Fruit fly (Drosophila melanogaster) whole organism: ENCODE data around the gene GATAd.

Experiments
- CG8478 ChIP-seq: fragments of >200 bp; optimal IDR thresholded peaks from 2 replicates; lab custom pipeline; 2018; ENCODE audit warnings: inconsistent platforms
- Dll ChIP-seq: fragments of >200 bp; optimal IDR thresholded peaks from 2 replicates; lab custom pipeline; 2017
- EcR ChIP-seq, 2 experiments: fragments of >200 bp; optimal IDR thresholded peaks; 2 replicates each; lab custom pipeline; 2017; ENCODE audit warnings: missing biosample characterization in 2 of 2, missing genetic modification characterization in 2 of 2, missing genetic modification reagents in 2 of 2
- pan ChIP-seq: fragments of >200 bp; optimal IDR thresholded peaks from 2 replicates; lab custom pipeline; 2017
- psq ChIP-seq: fragments of >200 bp; optimal IDR thresholded peaks from 2 replicates; lab custom pipeline; 2017
- usp ChIP-seq: fragments of >200 bp; optimal IDR thresholded peaks from 2 replicates; lab custom pipeline; 2017; ENCODE audit warnings: missing biosample characterization, missing genetic modification characterization, mixed read lengths

Gene GATAd

dm6 chr2L:10362408-10363067 lies 29.0 kb downstream of the GATAd start, which contains the start of the genes Cand1 and pim:
Gene Cand1 (minus strand): TSS chr2L:10362707.
Gene pim (plus strand): TSS chr2L:10362989.
- TF ChIP-seq usp (GFP tag; lab: Kevin White, UChicago) (no peak), psq (lab: Kevin White, UChicago) (no peak), Dll (lab: Kevin White, UChicago) (no peak), CG8478 (no peak), pan (lab: Kevin White, UChicago) (no peak), EcR (GFP tag; optimal IDR thresholded peaks at IDR 0.05; lab: Kevin White, UChicago) (no peak)

- TF ChIP-seq psq (lab: Kevin White, UChicago) (no peak), CG8478 (no peak), usp (GFP tag; lab: Kevin White, UChicago) (no peak)
Observed at dm6 chr2L:10364229-10364628, 30.7 kb downstream of the GATAd start, which contains the start of gene lft. Gene lft (plus strand): TSS chr2L:10364471.

dm6 chr2L:10366525-10366924 lies 33.0 kb downstream of the GATAd start, which contains the start of gene CG5056:
Gene CG5056 (plus strand): TSS chr2L:10366692.
- no peak for TF ChIP-seq pan (lab: Kevin White, UChicago)
- TF ChIP-seq Dll (lab: Kevin White, UChicago): no peak
- no peak for TF ChIP-seq usp (GFP tag; lab: Kevin White, UChicago)
- no peak for TF ChIP-seq CG8478
- no peak for TF ChIP-seq psq (lab: Kevin White, UChicago)
- no peak for TF ChIP-seq EcR (GFP tag; optimal IDR thresholded peaks at IDR 0.05; lab: Kevin White, UChicago)

dm6 chr2L:10372297-10372696 lies 38.8 kb downstream of the GATAd start:
- TF ChIP-seq EcR (GFP tag; optimal IDR thresholded peaks at IDR 0.05; lab: Kevin White, UChicago) (no peak), CG8478 (no peak), Dll (lab: Kevin White, UChicago) (no peak), usp (GFP tag; lab: Kevin White, UChicago) (no peak), pan (lab: Kevin White, UChicago) (no peak), psq (lab: Kevin White, UChicago) (no peak)

dm6 chr2L:10373605-10374269 lies 40.2 kb downstream of the GATAd start, which contains the start of gene rho-5:
Gene rho-5 (minus strand): TSS chr2L:10373900.
- TF ChIP-seq EcR (GFP tag; optimal IDR thresholded peaks at IDR 0.05; lab: Kevin White, UChicago): no peak
- no peak for TF ChIP-seq psq (lab: Kevin White, UChicago)
- TF ChIP-seq Dll (lab: Kevin White, UChicago): no peak
- no peak for TF ChIP-seq pan (lab: Kevin White, UChicago)
- TF ChIP-seq usp (GFP tag; lab: Kevin White, UChicago): no peak
- no peak for TF ChIP-seq CG8478

dm6 chr2L:10375464-10376236 lies 42.1 kb downstream of the GATAd start, which contains the start of the genes CG33303 and dpr19:
Gene CG33303 (minus strand): TSS chr2L:10375757.
Gene dpr19 (plus strand): TSS chr2L:10376168.
- TF ChIP-seq CG8478 (no peak), pan (lab: Kevin White, UChicago) (peak; percentile 21)

dm6 chr2L:10376276-10376675 lies 42.7 kb downstream of the GATAd start:
- TF ChIP-seq pan (lab: Kevin White, UChicago) (peak; percentile 2), Dll (lab: Kevin White, UChicago) (no peak), CG8478 (no peak), EcR (GFP tag; optimal IDR thresholded peaks at IDR 0.05; lab: Kevin White, UChicago) (no peak), usp (GFP tag; lab: Kevin White, UChicago) (no peak)

dm6 chr2L:10378631-10379030 lies 45.1 kb downstream of the GATAd start:
- TF ChIP-seq psq (lab: Kevin White, UChicago): no peak
- TF ChIP-seq Dll (lab: Kevin White, UChicago): no peak
- TF ChIP-seq CG8478: no peak
- no peak for TF ChIP-seq EcR (GFP tag; optimal IDR thresholded peaks at IDR 0.05; lab: Kevin White, UChicago)
- no peak for TF ChIP-seq usp (GFP tag; lab: Kevin White, UChicago)
- no peak for TF ChIP-seq pan (lab: Kevin White, UChicago)

dm6 chr2L:10379865-10380264 lies 46.3 kb downstream of the GATAd start, which contains the start of gene gny:
Gene gny (plus strand): TSS chr2L:10380103.
- TF ChIP-seq usp (GFP tag; lab: Kevin White, UChicago) (no peak), CG8478 (no peak), Dll (lab: Kevin White, UChicago) (no peak), psq (lab: Kevin White, UChicago) (no peak), EcR (GFP tag; optimal IDR thresholded peaks at IDR 0.05; lab: Kevin White, UChicago) (no peak), pan (lab: Kevin White, UChicago) (no peak)

- TF ChIP-seq psq (lab: Kevin White, UChicago): no peak
- TF ChIP-seq CG8478: no peak
- TF ChIP-seq pan (lab: Kevin White, UChicago): no peak
- no peak for TF ChIP-seq Dll (lab: Kevin White, UChicago)
- TF ChIP-seq EcR (GFP tag; optimal IDR thresholded peaks at IDR 0.05; lab: Kevin White, UChicago): no peak
- TF ChIP-seq usp (GFP tag; lab: Kevin White, UChicago): no peak
Observed at dm6 chr2L:10381890-10382450, 48.4 kb downstream of the GATAd start, which contains the start of gene CG5096. Gene CG5096 (plus strand): TSS chr2L:10382263.
